Worm (Caenorhabditis elegans): ENCODE data around the gene gly-4.
A peak's percentile ranks its signal among the peaks of the same experiment; 100 is the strongest.

gly-4 gene

ce11 chrV:19908854-19909253 lies 13.7 kb upstream of the gly-4 start:
- TF ChIP-seq unc-30 (tag; optimal IDR thresholded peaks at IDR 0.05) = no peak
- TF ChIP-seq vab-15 (tag; optimal IDR thresholded peaks at IDR 0.05) = no peak
- peak; percentile 41 for TF ChIP-seq mep-1 (tag; optimal IDR thresholded peaks at IDR 0.05)
- no peak for TF ChIP-seq C16A3.4 (tag; optimal IDR thresholded peaks at IDR 0.05)
- TF ChIP-seq lsy-2 (tag; optimal IDR thresholded peaks at IDR 0.05) = peak; percentile 16 to 29
- no peak for TF ChIP-seq blmp-1 (tag; optimal IDR thresholded peaks at IDR 0.05)
- TF ChIP-seq nhr-76 (tag; optimal IDR thresholded peaks at IDR 0.05) = no peak
- TF ChIP-seq snpc-4 (tag; optimal IDR thresholded peaks at IDR 0.05) = no peak
- TF ChIP-seq sox-4 (tag; optimal IDR thresholded peaks at IDR 0.05) = no peak
- TF ChIP-seq nhr-47 (tag; optimal IDR thresholded peaks at IDR 0.05) = no peak
- no peak for TF ChIP-seq tlp-1 (tag; optimal IDR thresholded peaks at IDR 0.05)
- no peak for TF ChIP-seq mef-2 (tag; optimal IDR thresholded peaks at IDR 0.05)
- no peak for TF ChIP-seq aly-2 (tag; optimal IDR thresholded peaks at IDR 0.05)
- no peak for TF ChIP-seq fkh-4 (tag; optimal IDR thresholded peaks at IDR 0.05; ENCODE audit: borderline replicate concordance)
- TF ChIP-seq alr-1 (tag; optimal IDR thresholded peaks at IDR 0.05; ENCODE audit: borderline replicate concordance) = no peak
- no peak for TF ChIP-seq ceh-88 (GFP tag; IDR thresholded peaks at IDR 0.05)
- no peak for TF ChIP-seq sup-37 (GFP tag; optimal IDR thresholded peaks at IDR 0.05)
- TF ChIP-seq mdl-1 (tag; optimal IDR thresholded peaks at IDR 0.05) = peak in 1 of 2 experiments; percentile 22
- no peak for TF ChIP-seq nhr-237 (tag; optimal IDR thresholded peaks at IDR 0.05)
- TF ChIP-seq tbx-2 (tag; optimal IDR thresholded peaks at IDR 0.05) = no peak
- no peak for TF ChIP-seq xbp-1 (tag; optimal IDR thresholded peaks at IDR 0.05)
- TF ChIP-seq ceh-82 (tag; optimal IDR thresholded peaks at IDR 0.05) = peak in 1 of 3 experiments; percentile 8
- TF ChIP-seq F16B12.6 (tag; optimal IDR thresholded peaks at IDR 0.05) = peak; percentile 86
- no peak for TF ChIP-seq unc-86 (tag; optimal IDR thresholded peaks at IDR 0.05)
- no peak for TF ChIP-seq ces-1 (GFP tag; optimal IDR thresholded peaks at IDR 0.05)
- no peak for TF ChIP-seq nhr-11 (tag; optimal IDR thresholded peaks at IDR 0.05)
- no peak for TF ChIP-seq lin-39 (tag; optimal IDR thresholded peaks at IDR 0.05)
- no peak for TF ChIP-seq rnt-1 (tag; optimal IDR thresholded peaks at IDR 0.05)
- TF ChIP-seq dpl-1 (GFP tag; optimal IDR thresholded peaks at IDR 0.05) = peak in 1 of 3 experiments; percentile 31
- no peak for TF ChIP-seq unc-130 (tag; optimal IDR thresholded peaks at IDR 0.05)
- TF ChIP-seq sptf-1 (tag; optimal IDR thresholded peaks at IDR 0.05) = no peak
- TF ChIP-seq nhr-85 (tag) = peak; percentile 26
- TF ChIP-seq efl-1 (optimal IDR thresholded peaks at IDR 0.05) = peak in 1 of 2 experiments; percentile 25
- TF ChIP-seq efl-1 (GFP tag; optimal IDR thresholded peaks at IDR 0.05 in 1 of 2) = peak; percentile 38 to 88
- TF ChIP-seq lir-3 (tag; optimal IDR thresholded peaks at IDR 0.05; ENCODE audit: poor library complexity) = no peak
- no peak for TF ChIP-seq swsn-7 (tag; optimal IDR thresholded peaks at IDR 0.05)
- TF ChIP-seq dsc-1 (tag; optimal IDR thresholded peaks at IDR 0.05) = no peak
- TF ChIP-seq zag-1 (tag; optimal IDR thresholded peaks at IDR 0.05) = no peak
- no peak for TF ChIP-seq egl-27 (tag; optimal IDR thresholded peaks at IDR 0.05)
- TF ChIP-seq efl-3 (GFP tag; optimal IDR thresholded peaks at IDR 0.05) = no peak
- no peak for TF ChIP-seq pax-3 (tag; optimal IDR thresholded peaks at IDR 0.05)
- no peak for TF ChIP-seq unc-62 (GFP tag; optimal IDR thresholded peaks at IDR 0.05)
- TF ChIP-seq lin-35 (GFP tag; optimal IDR thresholded peaks at IDR 0.05) = peak in 1 of 2 experiments; percentile 11

ce11 chrV:19907365-19907764 lies 12.2 kb upstream of the gly-4 start, which contains the start of gene fars-2:
TSS of gene fars-2 (minus strand) at chrV:19907434.
- TF ChIP-seq nhr-90 (tag; optimal IDR thresholded peaks at IDR 0.05; ENCODE audit: poor library complexity) (no peak), nhr-85 (tag) (no peak)

Data from whole organism, L1 larva.